Worm (Caenorhabditis elegans) whole organism, L4 larva: ENCODE measurements around the gene upb-1.

Source experiments
- F37D6.2 ChIP-seq: sonication (generic microtip); optimal IDR thresholded peaks from 2 replicates; lab custom pipeline; 2016; ENCODE audit warnings: mild to moderate bottlenecking, missing genetic modification characterization, missing compliant biosample characterization
- T20F7.1 ChIP-seq: fragments of 200-800 bp; sonication (Bioruptor generic); optimal IDR thresholded peaks from 2 replicates; lab custom pipeline; 2018; ENCODE audit warnings: mild to moderate bottlenecking, missing genetic modification characterization, missing compliant biosample characterization
- Y48G9A.11 ChIP-seq: fragments of 200-800 bp; sonication (Bioruptor generic); IDR thresholded peaks from 2 replicates; pipeline ENCODE4 v1.3.6; 2022; ENCODE audit warnings: missing genetic modification reagents, missing genetic modification characterization, missing compliant biosample characterization
- ama-1 ChIP-seq: fragments of 150-350 bp; optimal IDR thresholded peaks from 2 replicates; lab custom pipeline; 2014; ENCODE audit warnings: inconsistent platforms, mixed read lengths
- arid-1 ChIP-seq: fragments of 200-800 bp; sonication (Bioruptor generic); conservative IDR thresholded peaks from 2 replicates; pipeline ENCODE4 v1.3.6; 2022; ENCODE audit warnings: missing genetic modification reagents, missing genetic modification characterization, missing compliant biosample characterization
- ceh-20 ChIP-seq: fragments of 200-800 bp; sonication (Bioruptor generic); IDR thresholded peaks from 2 replicates; pipeline ENCODE4 v1.3.6; 2022; ENCODE audit warnings: missing genetic modification reagents, missing genetic modification characterization, missing compliant biosample characterization
- ceh-32 ChIP-seq: sonication (generic microtip); optimal IDR thresholded peaks from 2 replicates; lab custom pipeline; 2016; ENCODE audit warnings: mild to moderate bottlenecking, missing genetic modification characterization, missing compliant biosample characterization; ENCODE audit not compliant: poor library complexity
- ces-1 ChIP-seq: fragments of 150-350 bp; sonication (generic microtip); optimal IDR thresholded peaks from 4 replicates; lab custom pipeline; 2014; ENCODE audit warnings: missing biosample characterization, missing genetic modification reagents, missing genetic modification characterization
- ctbp-1 ChIP-seq: fragments of 200-800 bp; sonication (Bioruptor generic); IDR thresholded peaks from 2 replicates; pipeline ENCODE4 v1.3.6; 2022; ENCODE audit warnings: missing genetic modification reagents, missing genetic modification characterization, missing compliant biosample characterization
- daf-12 ChIP-seq: fragments of 150-350 bp; optimal IDR thresholded peaks from 2 replicates; lab custom pipeline; 2014; ENCODE audit warnings: missing biosample characterization, missing genetic modification reagents, missing genetic modification characterization
- daf-19 ChIP-seq: fragments of 200-800 bp; sonication (Bioruptor generic); conservative IDR thresholded peaks from 2 replicates; pipeline ENCODE4 v1.3.6; 2022; ENCODE audit warnings: missing genetic modification characterization, missing compliant biosample characterization
- dmd-9 ChIP-seq: fragments of 200-800 bp; sonication (Bioruptor generic); IDR thresholded peaks from 2 replicates; pipeline ENCODE4 v1.3.6; 2022; ENCODE audit warnings: missing genetic modification reagents, missing genetic modification characterization, missing compliant biosample characterization
- hif-1 ChIP-seq, 2 experiments: sonication (generic microtip); optimal IDR thresholded peaks; 2 replicates each; lab custom pipeline; 2016 to 2017; ENCODE audit warnings: missing compliant biosample characterization in 2 of 2, missing genetic modification characterization in 2 of 2, missing genetic modification reagents in 2 of 2, missing genotype in 2 of 2, mild to moderate bottlenecking in 1 of 2
- hlh-11 ChIP-seq: fragments of 200-800 bp; sonication (Bioruptor generic); optimal IDR thresholded peaks from 2 replicates; lab custom pipeline; 2018; ENCODE audit warnings: mild to moderate bottlenecking, missing genetic modification characterization, missing compliant biosample characterization
- hlh-30 ChIP-seq: sonication (generic microtip); optimal IDR thresholded peaks from 2 replicates; lab custom pipeline; 2017; ENCODE audit warnings: antibody characterized with exemption, mild to moderate bottlenecking, missing genetic modification characterization, missing compliant biosample characterization; ENCODE audit not compliant: insufficient read depth
- lim-7 ChIP-seq: fragments of 200-800 bp; sonication (Bioruptor generic); IDR thresholded peaks from 2 replicates; pipeline ENCODE4 v1.3.6; 2022; ENCODE audit warnings: missing genetic modification characterization, missing compliant biosample characterization
- lin-39 ChIP-seq: fragments of 150-350 bp; optimal IDR thresholded peaks from 2 replicates; lab custom pipeline; 2014; ENCODE audit warnings: missing biosample characterization, missing genetic modification reagents, missing genetic modification characterization
- lsy-2 ChIP-seq, 2 experiments: fragments of 150-350 bp in 1 of 2; sonication (generic microtip) in 1 of 2; optimal IDR thresholded peaks; 2 replicates each; lab custom pipeline; 2014 to 2017; ENCODE audit warnings: missing biosample characterization in 2 of 2, missing genetic modification characterization in 2 of 2
- mdt-29 ChIP-seq: fragments of 200-800 bp; sonication (Bioruptor generic); IDR thresholded peaks from 2 replicates; pipeline ENCODE4 v1.3.6; 2022; ENCODE audit warnings: missing genetic modification reagents, missing genetic modification characterization, missing compliant biosample characterization
- mep-1 ChIP-seq: fragments of 150-350 bp; sonication (generic microtip); optimal IDR thresholded peaks from 3 replicates; lab custom pipeline; 2014; ENCODE audit warnings: missing biosample characterization, missing genetic modification characterization
- mes-2 ChIP-seq: sonication (generic microtip); optimal IDR thresholded peaks from 2 replicates; lab custom pipeline; 2016; ENCODE audit warnings: missing genotype, mild to moderate bottlenecking, missing genetic modification characterization, missing compliant biosample characterization; ENCODE audit not compliant: poor library complexity, severe bottlenecking
- mxl-2 ChIP-seq: fragments of 200-800 bp; sonication (Bioruptor generic); conservative IDR thresholded peaks from 2 replicates; pipeline ENCODE4 v1.3.6; 2022; ENCODE audit warnings: missing genetic modification reagents, missing genetic modification characterization, missing compliant biosample characterization
- nhr-10 ChIP-seq: fragments of 150-350 bp; optimal IDR thresholded peaks from 2 replicates; lab custom pipeline; 2014; ENCODE audit warnings: missing biosample characterization, missing genetic modification characterization
- nhr-102 ChIP-seq: sonication (generic microtip); optimal IDR thresholded peaks from 2 replicates; lab custom pipeline; 2016; ENCODE audit warnings: mild to moderate bottlenecking, missing genetic modification characterization, moderate library complexity, missing compliant biosample characterization
- nhr-111 ChIP-seq: fragments of 200-800 bp; sonication (Bioruptor generic); optimal IDR thresholded peaks from 2 replicates; lab custom pipeline; 2018; ENCODE audit warnings: mild to moderate bottlenecking, missing genetic modification characterization, missing compliant biosample characterization
- nhr-237 ChIP-seq: sonication (generic microtip); optimal IDR thresholded peaks from 2 replicates; lab custom pipeline; 2017; ENCODE audit warnings: missing biosample characterization, missing genetic modification characterization
- nhr-25 ChIP-seq: sonication (generic microtip); optimal IDR thresholded peaks from 2 replicates; lab custom pipeline; 2017; ENCODE audit warnings: missing genetic modification characterization, mild to moderate bottlenecking, missing compliant biosample characterization, antibody characterized with exemption, moderate library complexity, borderline replicate concordance; ENCODE audit not compliant: insufficient read depth
- nhr-42 ChIP-seq: fragments of 200-800 bp; sonication (Bioruptor generic); IDR thresholded peaks from 2 replicates; pipeline ENCODE4 v1.3.6; 2022; ENCODE audit warnings: missing genetic modification characterization, missing compliant biosample characterization
- nhr-6 ChIP-seq: fragments of 150-350 bp; optimal IDR thresholded peaks from 2 replicates; lab custom pipeline; 2014; ENCODE audit warnings: missing biosample characterization, missing genetic modification characterization
- pqm-1 ChIP-seq: sonication (generic microtip); optimal IDR thresholded peaks from 2 replicates; lab custom pipeline; 2017; ENCODE audit warnings: missing biosample characterization, missing genetic modification characterization
- rbr-2 ChIP-seq: sonication (generic microtip); optimal IDR thresholded peaks from 2 replicates; lab custom pipeline; 2016; ENCODE audit warnings: missing genotype, missing genetic modification characterization, missing compliant biosample characterization
- spr-1 ChIP-seq: sonication (generic microtip); optimal IDR thresholded peaks from 2 replicates; lab custom pipeline; 2016; ENCODE audit warnings: mild to moderate bottlenecking, missing genetic modification characterization, missing compliant biosample characterization
- tag-97 ChIP-seq: fragments of 200-800 bp; sonication (Bioruptor generic); IDR thresholded peaks from 2 replicates; pipeline ENCODE4 v1.3.6; 2022; ENCODE audit warnings: missing genetic modification characterization, missing compliant biosample characterization
- tra-1 ChIP-seq: fragments of 200-800 bp; sonication (Bioruptor generic); IDR thresholded peaks from 2 replicates; pipeline ENCODE4 v1.3.6; 2022; ENCODE audit warnings: missing genetic modification reagents, missing genetic modification characterization, missing compliant biosample characterization
- unc-62 ChIP-seq, 3 experiments: fragments of 150-350 bp in 1 of 3; sonication (generic microtip); optimal IDR thresholded peaks in 2 of 3; peaks in 1 of 3; 1 replicate in 1 of 3; 2 replicates in 2 of 3; lab custom pipeline; 2014 to 2017; ENCODE audit warnings: missing biosample characterization in 3 of 3, missing genetic modification characterization in 3 of 3, missing genetic modification reagents in 3 of 3, missing genotype in 1 of 3
- zfp-2 ChIP-seq: sonication (generic microtip); optimal IDR thresholded peaks from 2 replicates; lab custom pipeline; 2016; ENCODE audit warnings: mild to moderate bottlenecking, missing genetic modification characterization, missing compliant biosample characterization
- zfp-3 ChIP-seq: fragments of 200-800 bp; sonication (Bioruptor generic); conservative IDR thresholded peaks from 2 replicates; pipeline ENCODE4 v1.3.6; 2022; ENCODE audit warnings: missing genetic modification reagents, missing genetic modification characterization, missing compliant biosample characterization
- zip-2 ChIP-seq: fragments of 150-350 bp; optimal IDR thresholded peaks from 2 replicates; lab custom pipeline; 2014; ENCODE audit warnings: missing biosample characterization, missing genetic modification characterization

upb-1 gene

DNA sequence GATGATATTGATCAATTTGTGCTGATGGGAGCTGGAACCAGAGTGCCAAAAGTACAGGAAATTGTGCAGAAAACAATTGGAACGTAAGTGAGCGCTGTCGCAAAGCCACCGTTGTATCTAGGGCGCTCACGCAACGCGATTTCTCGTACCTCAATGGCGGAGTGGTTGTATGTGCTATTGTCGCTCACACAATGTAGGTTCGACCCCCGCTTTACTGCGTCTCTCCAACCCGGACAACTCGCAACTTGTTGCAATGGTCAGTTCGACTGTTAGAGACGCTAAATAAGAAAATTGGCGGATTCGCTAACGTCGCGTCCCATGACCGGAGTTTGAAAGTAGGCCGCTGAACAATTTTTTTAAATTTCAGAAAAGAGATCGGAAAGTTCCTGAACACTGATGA lies 41.4 kb downstream of the upb-1 start (continued):
- TF ChIP-seq ceh-20 (GFP tag; lab: Robert Waterston, UW) (0 out of 2 replicates have a peak, but pooled peaks have one; percentile 30), tra-1 (0 out of 2 replicates have a peak, but pooled peaks have one; percentile 45), lsy-2 (tag; optimal IDR thresholded peaks at IDR 0.05; lab: Kevin White, UChicago) (peak in 1 of 2 experiments; percentile 35), nhr-6 (tag; lab: Kevin White, UChicago) (peak; percentile 72), hlh-30 (tag; lab: Kevin White, UChicago) (peak; percentile 48), daf-19 (GFP tag; lab: Robert Waterston, UW) (peak; percentile 22; the same call in 1 of the 2 replicates), mdt-29 (0 out of 2 replicates have a peak, but pooled peaks have one; percentile 29), Y48G9A.11 (GFP tag; lab: Robert Waterston, UW) (no peak), pqm-1 (tag; lab: Kevin White, UChicago) (no peak), ctbp-1 (GFP tag; lab: Robert Waterston, UW) (0 out of 2 replicates have a peak, but pooled peaks have one; percentile 36), mep-1 (peak; percentile 51), mxl-2 (0 out of 2 replicates have a peak, but pooled peaks have one; percentile 13), nhr-10 (tag; lab: Kevin White, UChicago) (no peak), rbr-2 (tag; lab: Kevin White, UChicago) (peak; percentile 31), spr-1 (tag; lab: Kevin White, UChicago) (peak; percentile 45), nhr-237 (tag; lab: Kevin White, UChicago) (no peak)

DNA sequence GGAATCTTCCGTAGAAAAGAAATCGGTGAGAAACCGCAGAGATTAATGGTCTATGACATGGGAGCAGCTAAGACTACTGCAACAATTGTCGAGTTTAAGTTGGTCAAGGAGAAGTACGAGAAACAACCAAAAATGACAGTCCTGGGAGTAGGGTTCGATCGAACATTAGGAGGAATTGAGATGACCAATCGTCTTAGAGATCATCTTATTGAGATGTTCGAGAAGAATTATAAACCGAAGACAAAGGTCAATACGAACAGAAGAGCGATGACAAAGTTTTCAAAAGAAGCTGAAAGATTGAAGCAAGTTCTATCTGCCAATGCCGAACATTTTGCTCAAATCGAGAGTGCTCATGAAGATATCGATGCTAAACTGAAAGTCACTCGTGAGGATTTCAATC lies 41.9 kb downstream of the upb-1 start:
- TF ChIP-seq unc-62 (GFP tag; optimal IDR thresholded peaks at IDR 0.05 in 1 of 2; lab: Kevin White, UChicago) (peak in 1 of 2 experiments; percentile 92), unc-62 (tag; optimal IDR thresholded peaks at IDR 0.05; lab: Kevin White, UChicago) (no peak), zip-2 (no peak)

DNA sequence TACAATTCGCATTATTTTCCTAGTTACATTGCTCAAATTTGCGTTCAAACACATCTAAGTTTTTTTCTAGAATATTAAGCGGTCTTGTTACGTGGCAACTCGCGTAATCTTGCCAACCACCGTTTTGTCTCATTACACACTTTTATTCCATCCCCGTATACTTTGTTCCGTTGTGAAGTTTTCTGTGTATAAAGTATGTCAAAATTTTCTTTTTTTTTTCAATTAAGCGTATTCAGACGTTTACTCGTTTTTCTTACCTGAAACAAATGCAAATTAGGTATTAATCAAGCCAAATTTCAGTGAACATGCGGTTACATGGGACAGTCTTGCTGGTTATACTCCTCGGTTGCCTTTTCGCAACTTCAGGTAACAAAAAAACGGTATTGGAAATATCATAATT lies 42.9 kb downstream of the upb-1 start, which contains the start of gene T24H7.2:
TSS of gene T24H7.2 (plus strand) at position 301 of the 400 bp plus-strand sequence.
- TF ChIP-seq nhr-6 (tag; lab: Kevin White, UChicago) (no peak), ces-1 (GFP tag; lab: Kevin White, UChicago) (no peak), dmd-9 (no peak), F37D6.2 (tag; lab: Kevin White, UChicago) (no peak), mes-2 (tag; lab: Kevin White, UChicago) (no peak), nhr-25 (no peak), ama-1 (lab: Kevin White, UChicago) (no peak), unc-62 (GFP tag; optimal IDR thresholded peaks at IDR 0.05 in 1 of 2; lab: Kevin White, UChicago) (no peak), unc-62 (tag; optimal IDR thresholded peaks at IDR 0.05; lab: Kevin White, UChicago) (no peak), zfp-2 (tag; lab: Kevin White, UChicago) (no peak), lin-39 (no peak), zfp-3 (no peak), ceh-32 (tag; lab: Kevin White, UChicago) (no peak), hif-1 (tag; optimal IDR thresholded peaks at IDR 0.05; lab: Kevin White, UChicago) (no peak), nhr-42 (GFP tag; lab: Robert Waterston, UW) (no peak), daf-12 (no peak), nhr-111 (GFP tag; lab: Kevin White, UChicago) (no peak), daf-19 (GFP tag; lab: Robert Waterston, UW) (no peak), nhr-102 (tag; lab: Kevin White, UChicago) (no peak)

DNA sequence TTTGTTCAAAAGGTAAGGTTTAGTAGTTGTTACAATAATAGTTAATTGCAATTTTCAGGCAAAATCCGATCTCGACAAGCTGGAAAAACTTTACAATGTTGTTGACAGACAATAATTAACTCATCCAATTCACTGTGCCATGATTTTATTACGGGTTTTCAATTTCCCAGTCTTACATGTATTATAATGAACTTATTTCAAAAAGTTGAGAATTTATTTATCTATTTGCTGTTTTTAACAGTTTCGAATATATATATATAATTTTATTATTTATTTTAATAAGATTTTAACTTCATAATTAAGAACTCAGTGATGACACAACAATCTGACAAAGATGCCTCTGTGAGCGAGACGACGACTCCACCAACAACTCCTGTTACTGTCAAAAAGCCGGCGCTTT lies 43.8 kb downstream of the upb-1 start, which contains the start of gene lelo-1:
TSS of gene lelo-1 (plus strand) at position 301 of the 400 bp plus-strand sequence.
- TF ChIP-seq dmd-9 (no peak), T20F7.1 (GFP tag; lab: Kevin White, UChicago) (no peak), arid-1 (GFP tag; lab: Robert Waterston, UW) (no peak), ama-1 (lab: Kevin White, UChicago) (no peak), tag-97 (GFP tag; lab: Robert Waterston, UW) (no peak), hlh-11 (tag; lab: Kevin White, UChicago) (no peak), lim-7 (GFP tag; lab: Robert Waterston, UW) (no peak)
